Worm (Caenorhabditis elegans) whole organism, L1 larva: ENCODE measurements around the gene F09A5.3.

Source experiments
- C34B4.2 ChIP-seq: sonication (generic microtip); optimal IDR thresholded peaks from 2 replicates; lab custom pipeline; 2017; ENCODE audit warnings: mild to moderate bottlenecking, missing genetic modification characterization, missing compliant biosample characterization
- Y116A8C.19 ChIP-seq: sonication (generic microtip); optimal IDR thresholded peaks from 2 replicates; lab custom pipeline; 2016; ENCODE audit warnings: missing compliant biosample characterization, missing genetic modification characterization, borderline replicate concordance
- alr-1 ChIP-seq: fragments of 200-800 bp; sonication (Bioruptor generic); optimal IDR thresholded peaks from 2 replicates; lab custom pipeline; 2018; ENCODE audit warnings: borderline replicate concordance, mild to moderate bottlenecking, missing genetic modification characterization, missing compliant biosample characterization
- blmp-1 ChIP-seq: fragments of 150-350 bp; optimal IDR thresholded peaks from 2 replicates; lab custom pipeline; 2014; ENCODE audit warnings: missing biosample characterization, missing genetic modification characterization
- ceh-8 ChIP-seq: fragments of 200-800 bp; sonication (Bioruptor generic); optimal IDR thresholded peaks from 2 replicates; lab custom pipeline; 2018; ENCODE audit warnings: mild to moderate bottlenecking, missing genetic modification characterization, moderate library complexity, missing compliant biosample characterization
- ceh-90 ChIP-seq: sonication (generic microtip); optimal IDR thresholded peaks from 2 replicates; lab custom pipeline; 2016; ENCODE audit warnings: missing genetic modification characterization, missing compliant biosample characterization
- efl-3 ChIP-seq: fragments of 200-800 bp; sonication (Bioruptor generic); optimal IDR thresholded peaks from 2 replicates; lab custom pipeline; 2018; ENCODE audit warnings: mild to moderate bottlenecking, missing genetic modification characterization, missing compliant biosample characterization
- egl-13 ChIP-seq: sonication (generic microtip); optimal IDR thresholded peaks from 2 replicates; lab custom pipeline; 2016; ENCODE audit warnings: missing genotype, missing genetic modification reagents, missing genetic modification characterization, missing compliant biosample characterization
- egl-27 ChIP-seq, 2 experiments: fragments of 150-350 bp in 1 of 2; sonication (generic microtip); optimal IDR thresholded peaks; 3 replicates each; lab custom pipeline; 2017 to 2018; ENCODE audit warnings: missing biosample characterization in 2 of 2, missing genetic modification characterization in 2 of 2, missing genetic modification reagents in 2 of 2
- elt-2 ChIP-seq: sonication (generic microtip); optimal IDR thresholded peaks from 2 replicates; lab custom pipeline; 2016; ENCODE audit warnings: missing genetic modification characterization, mild to moderate bottlenecking, inconsistent platforms, missing compliant biosample characterization, missing genetic modification reagents
- elt-3 ChIP-seq, 6 experiments: fragments of 150-350 bp in 1 of 6; sonication (generic microtip); optimal IDR thresholded peaks; 2 replicates each; lab custom pipeline; 2017 to 2018; ENCODE audit warnings: missing biosample characterization in 6 of 6, missing genetic modification characterization in 6 of 6, inconsistent platforms in 1 of 6
- fkh-8 ChIP-seq: sonication (generic microtip); optimal IDR thresholded peaks from 2 replicates; lab custom pipeline; 2016; ENCODE audit warnings: mild to moderate bottlenecking, missing genetic modification characterization, missing compliant biosample characterization
- grh-1 ChIP-seq: fragments of 200-800 bp; sonication (Bioruptor generic); IDR thresholded peaks from 2 replicates; pipeline ENCODE4 v1.3.6; 2022; ENCODE audit warnings: missing genetic modification reagents, missing genetic modification characterization, missing compliant biosample characterization
- hlh-4 ChIP-seq: sonication (generic microtip); optimal IDR thresholded peaks from 2 replicates; lab custom pipeline; 2016; ENCODE audit warnings: mild to moderate bottlenecking, missing genetic modification characterization, missing compliant biosample characterization
- irx-1 ChIP-seq: sonication (generic microtip); optimal IDR thresholded peaks from 2 replicates; lab custom pipeline; 2016; ENCODE audit warnings: missing genetic modification characterization, missing compliant biosample characterization
- isw-1 ChIP-seq: fragments of 200-800 bp; sonication (Bioruptor generic); IDR thresholded peaks from 2 replicates; pipeline ENCODE4 v1.3.6; 2022; ENCODE audit warnings: missing genetic modification characterization, missing compliant biosample characterization
- jun-1 ChIP-seq: fragments of 150-350 bp; optimal IDR thresholded peaks from 2 replicates; lab custom pipeline; 2014; ENCODE audit warnings: missing biosample characterization, missing genetic modification reagents, missing genetic modification characterization
- lin-13 ChIP-seq: fragments of 150-350 bp; optimal IDR thresholded peaks from 2 replicates; lab custom pipeline; 2014; ENCODE audit warnings: missing biosample characterization, missing genetic modification reagents, missing genetic modification characterization
- lin-15B ChIP-seq: fragments of 150-350 bp; sonication (generic microtip); optimal IDR thresholded peaks from 3 replicates; lab custom pipeline; 2014; ENCODE audit warnings: missing biosample characterization, missing genetic modification characterization
- lir-3 ChIP-seq: sonication (generic microtip); optimal IDR thresholded peaks from 2 replicates; lab custom pipeline; 2016; ENCODE audit warnings: mild to moderate bottlenecking, missing genetic modification characterization, moderate library complexity, missing compliant biosample characterization; ENCODE audit not compliant: poor library complexity
- mab-9 ChIP-seq: fragments of 200-800 bp; sonication (Bioruptor generic); IDR thresholded peaks from 2 replicates; pipeline ENCODE4 v1.3.6; 2022; ENCODE audit warnings: missing genetic modification reagents, missing genetic modification characterization, missing compliant biosample characterization
- mdl-1 ChIP-seq, 2 experiments: fragments of 150-350 bp; optimal IDR thresholded peaks; 2 replicates each; lab custom pipeline; 2014 to 2017; ENCODE audit warnings: missing biosample characterization in 2 of 2, missing genetic modification characterization in 2 of 2, inconsistent platforms in 1 of 2
- mef-2 ChIP-seq: fragments of 150-350 bp; optimal IDR thresholded peaks from 2 replicates; lab custom pipeline; 2014; ENCODE audit warnings: missing biosample characterization, missing genetic modification characterization
- mep-1 ChIP-seq: fragments of 150-350 bp; optimal IDR thresholded peaks from 2 replicates; lab custom pipeline; 2014; ENCODE audit warnings: missing biosample characterization, missing genetic modification characterization
- nhr-12 ChIP-seq: sonication (generic microtip); optimal IDR thresholded peaks from 2 replicates; lab custom pipeline; 2017; ENCODE audit warnings: missing biosample characterization, missing genetic modification characterization
- nhr-19 ChIP-seq: fragments of 200-800 bp; sonication (Bioruptor generic); conservative IDR thresholded peaks from 2 replicates; pipeline ENCODE4 v1.3.6; 2022; ENCODE audit warnings: missing genetic modification characterization, missing compliant biosample characterization
- nhr-20 ChIP-seq: sonication (generic microtip); optimal IDR thresholded peaks from 2 replicates; lab custom pipeline; 2016; ENCODE audit warnings: mild to moderate bottlenecking, missing genetic modification characterization, missing compliant biosample characterization
- nhr-28 ChIP-seq: fragments of 150-350 bp; optimal IDR thresholded peaks from 2 replicates; lab custom pipeline; 2014; ENCODE audit warnings: missing biosample characterization, missing genetic modification characterization
- nhr-71 ChIP-seq: sonication (generic microtip); optimal IDR thresholded peaks from 2 replicates; lab custom pipeline; 2016; ENCODE audit warnings: mild to moderate bottlenecking, missing genetic modification characterization, moderate library complexity, missing compliant biosample characterization
- nhr-76 ChIP-seq: sonication (generic microtip); optimal IDR thresholded peaks from 2 replicates; lab custom pipeline; 2017; ENCODE audit warnings: missing biosample characterization, missing genetic modification characterization
- nhr-84 ChIP-seq: sonication (generic microtip); optimal IDR thresholded peaks from 2 replicates; lab custom pipeline; 2017; ENCODE audit warnings: missing biosample characterization, missing genetic modification characterization
- pqm-1 ChIP-seq: sonication (generic microtip); optimal IDR thresholded peaks from 3 replicates; lab custom pipeline; 2017; ENCODE audit warnings: missing biosample characterization, missing genetic modification characterization
- rnt-1 ChIP-seq: sonication (generic microtip); optimal IDR thresholded peaks from 2 replicates; lab custom pipeline; 2016; ENCODE audit warnings: mild to moderate bottlenecking, missing genetic modification characterization, moderate library complexity, missing compliant biosample characterization
- snu-23 ChIP-seq: sonication (generic microtip); optimal IDR thresholded peaks from 2 replicates; lab custom pipeline; 2016; ENCODE audit warnings: missing genetic modification characterization, missing compliant biosample characterization
- swsn-7 ChIP-seq: sonication (generic microtip); optimal IDR thresholded peaks from 2 replicates; lab custom pipeline; 2016; ENCODE audit warnings: missing genetic modification characterization, missing compliant biosample characterization
- tbx-2 ChIP-seq: sonication (generic microtip); optimal IDR thresholded peaks from 2 replicates; lab custom pipeline; 2016; ENCODE audit warnings: missing genetic modification characterization, missing compliant biosample characterization
- unc-86 ChIP-seq: sonication (generic microtip); optimal IDR thresholded peaks from 2 replicates; lab custom pipeline; 2016; ENCODE audit warnings: missing genetic modification characterization, missing compliant biosample characterization
- unc-98 ChIP-seq: fragments of 200-800 bp; sonication (Bioruptor generic); IDR thresholded peaks from 2 replicates; pipeline ENCODE4 v1.3.6; 2022; ENCODE audit warnings: missing genetic modification characterization, missing compliant biosample characterization
- zag-1 ChIP-seq: fragments of 150-350 bp; optimal IDR thresholded peaks from 2 replicates; lab custom pipeline; 2014; ENCODE audit warnings: missing biosample characterization, missing genetic modification characterization
- zip-4 ChIP-seq: fragments of 200-800 bp; sonication (Bioruptor generic); optimal IDR thresholded peaks from 2 replicates; lab custom pipeline; 2018; ENCODE audit warnings: mild to moderate bottlenecking, missing genetic modification characterization, moderate library complexity, missing compliant biosample characterization
- ztf-11 ChIP-seq, 2 experiments: sonication (generic microtip); optimal IDR thresholded peaks; 2 replicates each; lab custom pipeline; 2016 to 2017; ENCODE audit warnings: missing genetic modification characterization in 2 of 2, missing biosample characterization in 1 of 2, missing compliant biosample characterization in 1 of 2

Gene F09A5.3

DNA sequence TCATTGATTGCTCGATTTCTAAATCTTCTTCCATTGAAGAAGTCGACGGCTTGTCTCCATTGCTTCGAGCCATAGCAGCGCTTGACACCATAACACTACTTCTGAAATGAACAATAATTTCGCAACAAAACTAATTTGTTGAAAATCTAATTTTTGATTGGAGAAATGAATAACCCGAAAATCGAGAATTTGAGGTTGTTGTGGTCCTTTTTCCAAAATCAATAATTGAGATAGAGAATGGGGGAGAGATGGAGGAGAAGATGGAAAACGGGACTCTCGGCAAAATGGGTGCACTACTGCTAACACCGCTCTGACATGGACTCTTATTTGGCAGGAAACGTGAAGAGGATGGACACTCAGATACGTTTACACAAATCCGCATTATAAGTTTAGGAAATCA, 19.2 kb upstream of the F09A5.3 start, which contains the start of gene snx-17:
TSS of gene snx-17 (minus strand) at position 101 of the 400 bp plus-strand sequence.
- TF ChIP-seq Y116A8C.19 (tag; lab: Kevin White, UChicago): no peak
- TF ChIP-seq ceh-8 (GFP tag; lab: Kevin White, UChicago): no peak

- TF ChIP-seq pqm-1 (tag; lab: Kevin White, UChicago) (no peak), jun-1 (tag; lab: Kevin White, UChicago) (no peak), unc-86 (no peak), mef-2 (tag; lab: Kevin White, UChicago) (no peak), alr-1 (tag; lab: Kevin White, UChicago) (no peak), nhr-71 (tag; lab: Kevin White, UChicago) (no peak), fkh-8 (no peak), elt-3 (tag; optimal IDR thresholded peaks at IDR 0.05; lab: Kevin White, UChicago) (no peak), snu-23 (GFP tag; lab: Kevin White, UChicago) (no peak), zag-1 (tag; lab: Kevin White, UChicago) (no peak), nhr-28 (no peak), mdl-1 (tag; optimal IDR thresholded peaks at IDR 0.05; lab: Kevin White, UChicago) (no peak), grh-1 (GFP tag; lab: Robert Waterston, UW) (no peak), irx-1 (tag; lab: Kevin White, UChicago) (no peak), unc-98 (GFP tag; lab: Robert Waterston, UW) (no peak), nhr-20 (tag; lab: Kevin White, UChicago) (no peak), nhr-19 (no peak), C34B4.2 (no peak), ztf-11 (tag; optimal IDR thresholded peaks at IDR 0.05; lab: Kevin White, UChicago) (no peak)
Measured at ce11 chrX:13126420-13126819, 15.0 kb upstream of the F09A5.3 start, which contains the start of gene F17H10.4. Gene F17H10.4 (minus strand): TSS chrX:13126520.

DNA sequence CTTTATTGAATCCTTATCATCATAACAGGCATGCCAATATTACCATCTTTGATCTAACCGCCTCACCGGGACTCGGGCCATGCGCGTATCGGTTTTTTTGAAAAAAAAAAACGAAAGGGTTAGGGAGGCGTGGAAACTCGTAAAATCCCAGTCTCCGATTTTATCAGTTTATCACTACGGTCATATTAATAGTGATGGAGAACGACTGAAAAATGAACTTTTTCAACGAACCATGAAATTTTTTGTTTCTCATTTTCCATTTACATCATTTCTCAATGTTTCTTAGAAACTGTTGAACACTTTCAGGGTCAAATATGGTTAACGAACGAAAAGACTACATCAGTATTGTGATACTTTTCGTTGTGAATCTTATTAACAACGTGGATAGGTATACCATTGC, 11.5 kb upstream of the F09A5.3 start, which contains the start of gene spin-3:
TSS of gene spin-3 (plus strand) at position 301 of the 400 bp plus-strand sequence.
- TF ChIP-seq rnt-1 (tag; lab: Kevin White, UChicago) (no peak), mab-9 (no peak), egl-13 (no peak), grh-1 (GFP tag; lab: Robert Waterston, UW) (no peak), nhr-76 (no peak), isw-1 (GFP tag; lab: Robert Waterston, UW) (no peak), nhr-84 (tag; lab: Kevin White, UChicago) (no peak), lin-13 (GFP tag; lab: Kevin White, UChicago) (no peak), nhr-12 (no peak), tbx-2 (no peak), lir-3 (no peak)

DNA sequence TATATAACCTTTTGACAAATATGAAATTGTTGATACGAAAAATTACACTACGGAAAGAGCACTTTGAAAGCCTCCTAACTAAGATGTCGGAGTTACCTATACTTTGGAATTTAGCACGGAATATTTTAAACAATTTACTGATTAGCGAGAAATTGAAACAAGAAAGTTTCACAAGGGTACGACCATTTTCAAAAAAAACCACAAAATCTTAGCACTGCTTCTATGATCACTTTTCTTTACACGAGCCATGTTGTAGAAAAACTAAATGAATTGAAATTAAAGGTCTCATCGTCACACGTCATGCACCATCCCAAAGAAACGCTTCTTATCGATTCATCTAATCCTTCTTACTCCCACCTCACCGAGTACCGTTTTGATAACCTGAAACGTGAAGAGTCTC, 6.6 kb upstream of the F09A5.3 start, which contains the start of gene F09A5.2:
TSS of gene F09A5.2 (plus strand) at position 301 of the 400 bp plus-strand sequence.
- no peak for TF ChIP-seq egl-13
- peak; percentile 27 for TF ChIP-seq elt-2 (tag; lab: Kevin White, UChicago)

DNA sequence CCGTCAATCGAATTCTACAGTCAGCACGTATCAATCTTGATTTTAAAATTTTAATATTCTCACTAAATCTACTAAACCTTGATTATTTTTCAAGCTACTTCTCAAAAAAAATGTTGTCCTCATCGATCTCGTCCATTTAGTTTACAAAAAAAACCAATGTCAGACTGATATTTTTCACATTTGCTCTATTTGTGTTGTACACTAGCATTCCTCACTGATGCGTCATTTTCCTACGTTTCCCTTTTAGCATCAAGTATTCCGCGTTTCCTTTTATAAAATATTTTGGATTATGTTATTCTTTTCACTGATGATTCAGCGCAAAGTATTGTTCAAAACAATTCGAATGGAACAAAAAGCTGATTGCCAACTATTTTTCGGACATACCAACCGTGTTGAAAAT, 1.9 kb upstream of the F09A5.3 start, which contains the start of gene ttr-34:
TSS of gene ttr-34 (plus strand) at position 301 of the 400 bp plus-strand sequence.
- TF ChIP-seq rnt-1 (tag; lab: Kevin White, UChicago) (no peak), nhr-20 (tag; lab: Kevin White, UChicago) (no peak), swsn-7 (no peak), zip-4 (no peak), mep-1 (no peak), nhr-28 (no peak), blmp-1 (tag; lab: Kevin White, UChicago) (no peak), efl-3 (GFP tag; lab: Kevin White, UChicago) (no peak), hlh-4 (no peak), lir-3 (no peak), lin-13 (GFP tag; lab: Kevin White, UChicago) (no peak), ceh-90 (tag; lab: Kevin White, UChicago) (no peak), elt-3 (tag; optimal IDR thresholded peaks at IDR 0.05; lab: Kevin White, UChicago) (no peak), lin-15B (tag; lab: Kevin White, UChicago) (no peak), egl-27 (tag; optimal IDR thresholded peaks at IDR 0.05; lab: Kevin White, UChicago) (no peak)
- TF ChIP-seq, all 84 proteins: peak for 0
